Worm (Caenorhabditis elegans): Measurements from ENCODE around the gene abu-11.

abu-11 gene

DNA sequence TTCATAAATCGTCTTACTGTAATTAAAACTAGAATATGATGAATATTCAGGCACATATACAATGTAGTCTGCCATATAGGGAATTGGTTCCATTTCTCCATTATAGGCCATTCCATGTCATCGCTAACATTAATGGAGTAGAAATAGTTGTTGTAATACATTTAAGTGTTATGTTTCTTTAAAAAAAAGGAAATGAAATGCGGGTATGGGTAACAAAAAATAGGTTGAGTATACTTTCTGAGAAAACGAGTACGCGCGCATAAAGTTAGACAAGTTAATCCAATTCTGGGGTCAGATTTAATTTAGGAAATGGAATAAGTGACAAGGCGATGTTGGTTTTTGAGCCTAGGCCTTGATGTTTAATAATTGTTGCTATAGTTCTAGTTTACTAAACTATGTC, 20.7 kb downstream of the abu-11 start, which contains the start of gene T01D1.7:
TSS of gene T01D1.7 (minus strand) at position 101 of the 400 bp plus-strand sequence.
- TF ChIP-seq ceh-24 (tag; optimal IDR thresholded peaks at IDR 0.05) (no peak), unc-42 (tag; optimal IDR thresholded peaks at IDR 0.05) (peak; percentile 42)

DNA sequence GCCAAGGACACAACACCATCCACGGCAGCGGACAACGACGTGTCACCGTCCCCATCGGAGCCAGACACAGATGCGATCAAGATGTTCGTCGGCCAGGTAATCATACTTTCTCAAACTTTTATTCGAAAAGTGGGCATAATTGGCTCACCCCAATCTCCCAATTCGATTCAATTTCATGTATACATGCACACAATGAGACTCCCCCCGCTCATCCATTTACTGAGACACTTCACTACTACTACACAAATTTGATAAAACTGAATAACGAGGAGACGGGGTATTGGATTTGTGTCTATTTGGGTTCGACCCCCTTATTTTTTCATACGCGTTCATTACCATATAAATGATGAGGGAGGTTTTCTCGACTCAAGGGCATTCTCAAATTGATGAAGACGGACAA, 31.1 kb downstream of the abu-11 start:
- TF ChIP-seq dve-1 (tag; optimal IDR thresholded peaks at IDR 0.05) (no peak), unc-42 (tag; optimal IDR thresholded peaks at IDR 0.05) (peak; percentile 97)

DNA sequence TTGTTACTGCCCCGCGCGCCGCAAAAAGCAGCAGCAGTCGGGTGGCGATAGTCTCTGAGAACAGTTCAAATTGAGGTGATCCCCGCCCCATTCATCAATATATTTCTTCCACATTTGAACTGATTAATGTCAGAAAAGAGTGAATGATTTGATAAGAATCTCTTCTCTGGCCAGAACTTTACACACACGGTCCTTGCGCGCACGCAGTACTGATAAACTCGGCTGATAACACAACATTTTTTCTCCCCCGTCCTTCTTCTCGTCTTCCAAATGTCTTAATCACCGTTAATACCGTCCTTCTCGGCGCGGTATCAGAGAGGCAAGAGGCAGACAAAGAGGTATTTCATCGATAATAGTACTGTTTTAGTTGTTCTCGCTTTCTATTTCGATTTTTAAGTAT, 32.2 kb downstream of the abu-11 start, which contains the start of gene etr-1:
TSS of gene etr-1 (plus strand) at position 193 of the 400 bp plus-strand sequence.
- no peak for TF ChIP-seq dmd-4 (tag; optimal IDR thresholded peaks at IDR 0.05; ENCODE audit: borderline replicate concordance)
- TF ChIP-seq rnt-1 (tag; optimal IDR thresholded peaks at IDR 0.05), result no peak
- TF ChIP-seq elt-2 (tag; optimal IDR thresholded peaks at IDR 0.05), result peak; percentile 98
- no peak for TF ChIP-seq ref-2 (tag; optimal IDR thresholded peaks at IDR 0.05)
- no peak for TF ChIP-seq K09A11.1 (tag; optimal IDR thresholded peaks at IDR 0.05; ENCODE audit: insufficient read depth)

DNA sequence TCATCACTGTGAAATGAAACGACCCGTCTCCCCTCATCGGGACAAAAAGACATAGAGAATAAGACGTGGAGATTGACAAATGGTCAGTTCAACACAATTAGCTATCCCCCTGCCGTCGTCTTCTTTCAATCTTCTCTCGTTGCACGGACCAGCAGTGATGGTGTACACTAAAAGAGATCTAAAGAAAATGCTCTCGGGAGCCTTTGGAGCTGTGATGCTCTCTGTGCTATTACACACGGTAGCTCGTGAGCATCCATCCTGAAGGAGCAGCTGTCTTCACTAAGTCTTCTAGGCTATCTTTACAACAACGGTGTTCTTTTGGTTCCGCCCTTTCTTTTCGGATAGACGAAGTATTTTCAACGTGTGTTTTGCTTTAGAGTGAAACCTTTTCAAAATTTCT, 33.1 kb downstream of the abu-11 start:
- TF ChIP-seq npax-4 (tag; optimal IDR thresholded peaks at IDR 0.05) (no peak), rnt-1 (tag; optimal IDR thresholded peaks at IDR 0.05) (peak; percentile 49), tbx-2 (tag; optimal IDR thresholded peaks at IDR 0.05) (peak; percentile 14), nfya-1 (tag; optimal IDR thresholded peaks at IDR 0.05) (no peak), ceh-45 (GFP tag; IDR thresholded peaks at IDR 0.05) (no peak), pqm-1 (tag; optimal IDR thresholded peaks at IDR 0.05) (no peak), pax-1 (tag; optimal IDR thresholded peaks at IDR 0.05) (no peak), nhr-11 (tag; optimal IDR thresholded peaks at IDR 0.05) (no peak), ceh-22 (tag; optimal IDR thresholded peaks at IDR 0.05) (no peak), pat-9 (tag; optimal IDR thresholded peaks at IDR 0.05) (peak; percentile 57), elt-2 (tag; optimal IDR thresholded peaks at IDR 0.05) (no peak), unc-55 (GFP tag; optimal IDR thresholded peaks at IDR 0.05) (peak; percentile 39), ceh-30 (tag; optimal IDR thresholded peaks at IDR 0.05) (no peak), ceh-18 (tag; optimal IDR thresholded peaks at IDR 0.05) (peak; percentile 16), fax-1 (tag; optimal IDR thresholded peaks at IDR 0.05) (no peak)

DNA sequence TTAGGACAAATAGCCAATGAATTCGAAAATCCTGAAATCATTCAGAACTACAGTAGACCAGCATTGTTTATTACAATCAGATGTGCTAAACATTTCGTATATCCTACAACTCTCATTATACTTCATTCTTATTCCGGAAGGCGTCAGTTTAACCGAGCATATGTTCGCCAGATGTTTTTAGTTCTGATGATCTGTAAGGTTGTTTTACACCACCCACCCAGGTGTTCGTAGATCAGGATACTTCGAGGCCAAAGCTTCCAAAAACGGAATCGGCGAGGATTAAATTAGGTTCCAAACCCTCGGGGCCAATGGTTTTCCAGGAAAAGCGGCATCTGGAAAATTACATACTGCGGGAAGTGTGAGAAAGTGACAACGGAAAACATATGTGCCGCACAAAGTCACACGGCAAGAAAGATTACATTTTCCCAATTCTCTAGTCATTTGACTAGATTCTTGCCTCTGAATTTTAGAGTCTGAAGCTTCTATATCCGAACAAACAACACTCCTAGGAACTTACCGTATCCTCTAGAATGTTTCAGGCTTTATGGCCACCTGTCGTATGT, 33.7 kb downstream of the abu-11 start:
- TF ChIP-seq nhr-11 (tag; optimal IDR thresholded peaks at IDR 0.05) (no peak), hlh-8 (tag; optimal IDR thresholded peaks at IDR 0.05) (peak; percentile 96)

DNA sequence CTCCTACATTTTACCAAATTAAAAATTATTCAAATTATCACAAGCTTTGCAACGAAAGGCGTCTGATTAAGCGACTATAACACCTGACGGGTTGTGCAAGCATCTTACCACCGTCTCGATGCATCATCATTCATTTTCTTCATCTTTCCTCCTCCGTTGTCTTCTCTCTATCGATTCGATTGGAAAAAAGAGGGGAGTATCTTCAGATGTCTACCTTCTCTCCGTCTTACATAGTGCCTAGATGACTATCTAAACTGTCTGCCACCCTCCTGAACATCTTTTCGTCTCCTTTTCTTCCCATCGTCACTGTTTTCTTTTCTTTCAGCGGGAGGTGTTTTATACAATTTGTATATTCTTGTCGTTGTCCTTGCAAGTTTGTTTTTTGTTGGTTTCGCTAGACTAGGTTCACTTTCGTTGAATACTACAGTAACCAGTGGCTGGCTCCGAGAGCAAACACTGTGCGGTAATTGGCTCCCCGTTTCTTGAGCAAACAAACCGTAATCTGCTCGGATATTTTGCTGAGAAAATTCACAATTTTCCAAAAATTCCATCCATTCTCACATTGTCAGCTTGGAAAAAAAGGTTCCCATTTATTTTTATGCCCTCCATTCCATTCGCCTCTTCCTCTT, 35.0 kb downstream of the abu-11 start:
- TF ChIP-seq ttx-3 (tag; optimal IDR thresholded peaks at IDR 0.05) (no peak), elt-2 (tag; optimal IDR thresholded peaks at IDR 0.05) (peak; percentile 5), ceh-18 (tag; optimal IDR thresholded peaks at IDR 0.05) (peak; percentile 22), hlh-6 (tag; optimal IDR thresholded peaks at IDR 0.05) (no peak), dve-1 (tag; optimal IDR thresholded peaks at IDR 0.05) (peak; percentile 28), unc-55 (GFP tag; optimal IDR thresholded peaks at IDR 0.05) (peak; percentile 64), nfya-1 (tag; optimal IDR thresholded peaks at IDR 0.05) (peak; percentile 62)

DNA sequence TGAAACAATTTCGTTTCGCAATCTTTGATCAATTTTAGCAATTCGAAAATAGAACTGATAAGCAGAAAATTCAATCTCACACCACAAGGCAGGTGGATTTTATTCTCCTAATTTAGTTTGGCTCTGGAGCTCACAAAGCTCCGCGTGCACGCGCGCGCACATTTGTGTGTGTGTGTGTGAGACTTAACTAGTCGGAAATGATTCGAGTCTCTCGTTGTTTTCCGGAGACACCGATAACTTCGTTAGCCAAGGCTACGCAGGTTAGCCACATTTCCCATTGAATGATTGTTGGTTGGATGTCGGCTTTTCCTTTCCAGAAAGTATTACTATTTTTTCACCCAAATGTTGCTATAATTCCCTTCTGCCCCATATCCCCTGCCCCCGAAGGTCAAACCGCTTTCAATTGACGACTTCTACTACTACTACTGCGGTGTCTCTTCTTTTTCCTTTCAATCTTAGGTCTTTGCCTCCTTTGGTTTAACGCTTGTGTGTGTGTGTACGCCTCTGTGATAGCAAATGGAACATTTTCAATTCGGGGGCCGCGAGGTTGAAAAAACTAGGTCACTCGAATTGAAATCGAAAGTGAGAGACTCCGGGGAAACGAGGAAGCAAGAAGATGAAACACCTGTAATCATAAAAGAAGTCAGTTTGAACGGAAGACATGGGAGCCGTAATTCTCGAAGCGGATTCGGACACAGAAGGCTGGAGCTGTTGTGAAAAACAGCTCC, 36.2 kb downstream of the abu-11 start:
- TF ChIP-seq dmd-4 (tag; optimal IDR thresholded peaks at IDR 0.05; ENCODE audit: borderline replicate concordance) (peak; percentile 21), lim-6 (tag; optimal IDR thresholded peaks at IDR 0.05) (no peak), rnt-1 (tag; optimal IDR thresholded peaks at IDR 0.05) (peak; percentile 5), unc-42 (tag; optimal IDR thresholded peaks at IDR 0.05) (peak; percentile 93)

Data from whole organism, late embryonic.